Worm (Caenorhabditis elegans) whole organism, L2 larva: Measurements from ENCODE around the gene ugt-39.

Experiments
- aly-2 ChIP-seq: fragments of 150-350 bp; optimal IDR thresholded peaks from 2 replicates; lab custom pipeline; 2014; ENCODE audit warnings: missing biosample characterization, missing genetic modification characterization
- ama-1 ChIP-seq: fragments of 150-350 bp; optimal IDR thresholded peaks from 2 replicates; lab custom pipeline; 2018; ENCODE audit warnings: inconsistent platforms
- ceh-16 ChIP-seq: fragments of 150-350 bp; optimal IDR thresholded peaks from 2 replicates; lab custom pipeline; 2014; ENCODE audit warnings: missing biosample characterization, missing genetic modification characterization
- ceh-82 ChIP-seq: fragments of 150-350 bp; optimal IDR thresholded peaks from 2 replicates; lab custom pipeline; 2014; ENCODE audit warnings: missing biosample characterization, missing genetic modification characterization
- elt-1 ChIP-seq: fragments of 150-350 bp; optimal IDR thresholded peaks from 2 replicates; lab custom pipeline; 2014; ENCODE audit warnings: missing biosample characterization, missing genetic modification characterization
- mdl-1 ChIP-seq, 2 experiments: fragments of 150-350 bp in 1 of 2; sonication (generic microtip) in 1 of 2; optimal IDR thresholded peaks; 2 replicates each; lab custom pipeline; 2017; ENCODE audit warnings: missing biosample characterization in 2 of 2, missing genetic modification characterization in 2 of 2
- nhr-11 ChIP-seq: fragments of 150-350 bp; optimal IDR thresholded peaks from 2 replicates; lab custom pipeline; 2014; ENCODE audit warnings: missing biosample characterization, missing genetic modification characterization
- nhr-77 ChIP-seq: fragments of 150-350 bp; optimal IDR thresholded peaks from 2 replicates; lab custom pipeline; 2014; ENCODE audit warnings: missing biosample characterization, missing genetic modification characterization
- skn-1 ChIP-seq: sonication (generic microtip); optimal IDR thresholded peaks from 2 replicates; lab custom pipeline; 2017; ENCODE audit warnings: missing biosample characterization, missing genetic modification characterization
- snpc-4 ChIP-seq: fragments of 150-350 bp; optimal IDR thresholded peaks from 2 replicates; lab custom pipeline; 2014; ENCODE audit warnings: missing biosample characterization, missing genetic modification characterization
- unc-39 ChIP-seq: fragments of 150-350 bp; optimal IDR thresholded peaks from 2 replicates; lab custom pipeline; 2014; ENCODE audit warnings: missing biosample characterization, missing genetic modification characterization
- unc-62 ChIP-seq: fragments of 150-350 bp; optimal IDR thresholded peaks from 2 replicates; lab custom pipeline; 2014; ENCODE audit warnings: missing biosample characterization, missing genetic modification reagents, missing genetic modification characterization

- TF ChIP-seq snpc-4 (tag; lab: Kevin White, UChicago): no peak
- TF ChIP-seq ama-1 (lab: Kevin White, UChicago): no peak
- TF ChIP-seq elt-1 (tag; lab: Kevin White, UChicago): no peak
- no peak for TF ChIP-seq aly-2
- TF ChIP-seq unc-39 (tag; lab: Kevin White, UChicago): no peak
- no peak for TF ChIP-seq skn-1 (tag; lab: Kevin White, UChicago)
- TF ChIP-seq ceh-16 (tag; lab: Kevin White, UChicago): no peak
- no peak for TF ChIP-seq mdl-1 (tag; optimal IDR thresholded peaks at IDR 0.05; lab: Kevin White, UChicago)
- TF ChIP-seq nhr-11 (tag; lab: Kevin White, UChicago): no peak
- TF ChIP-seq unc-62 (GFP tag; lab: Kevin White, UChicago): no peak
- no peak for TF ChIP-seq nhr-77 (tag; lab: Kevin White, UChicago)
- TF ChIP-seq ceh-82 (tag; lab: Kevin White, UChicago): no peak
Measured at ce11 chrV:7184549-7184948, 27.6 kb downstream of the ugt-39 start, which contains the start of gene pitr-5.
